Worm (Caenorhabditis elegans) whole organism, dauer: ENCODE measurements around the gene Y73F8A.1159.

Source experiments
- unc-62 ChIP-seq: sonication (generic microtip); optimal IDR thresholded peaks from 2 replicates; lab custom pipeline; 2017; ENCODE audit warnings: missing biosample characterization, missing genetic modification reagents, missing genetic modification characterization

Y73F8A.1159 gene

ce11 chrIV:15390927-15391326 is at the start of gene Y73F8A.1159:
TSS of gene Y73F8A.1159 (minus strand) at chrIV:15391027.
- TF ChIP-seq unc-62 (GFP tag; lab: Kevin White, UChicago) = no peak

ce11 chrIV:15433805-15434204 is 43.0 kb upstream of the Y73F8A.1159 start:
- TF ChIP-seq unc-62 (GFP tag; lab: Kevin White, UChicago) = no peak

- TF ChIP-seq unc-62 (GFP tag; lab: Kevin White, UChicago) = no peak
These were observed 11.7 kb upstream of the Y73F8A.1159 start for ce11 chrIV:15402565-15402964.

ce11 chrIV:15399977-15400376 is 9.2 kb upstream of the Y73F8A.1159 start, which contains the start of gene nhr-5:
TSS of gene nhr-5 (plus strand) at chrIV:15400277.
- TF ChIP-seq unc-62 (GFP tag; lab: Kevin White, UChicago) = no peak

- TF ChIP-seq unc-62 (GFP tag; lab: Kevin White, UChicago) = no peak
These were observed 7.8 kb upstream of the Y73F8A.1159 start for ce11 chrIV:15398643-15399042.

- no peak for TF ChIP-seq unc-62 (GFP tag; lab: Kevin White, UChicago)
These were observed 4.5 kb upstream of the Y73F8A.1159 start for ce11 chrIV:15395260-15395844.

- TF ChIP-seq unc-62 (GFP tag; lab: Kevin White, UChicago) = no peak
These were observed 3.8 kb upstream of the Y73F8A.1159 start for ce11 chrIV:15394544-15395125.

ce11 chrIV:15393186-15393585 is 2.4 kb upstream of the Y73F8A.1159 start:
- TF ChIP-seq unc-62 (GFP tag; lab: Kevin White, UChicago) = no peak

- TF ChIP-seq unc-62 (GFP tag; lab: Kevin White, UChicago) = no peak
These were observed 722 bp upstream of the Y73F8A.1159 start for ce11 chrIV:15391549-15391948.

- no peak for TF ChIP-seq unc-62 (GFP tag; lab: Kevin White, UChicago)
These were observed 5.6 kb downstream of the Y73F8A.1159 start for ce11 chrIV:15385181-15385580.

ce11 chrIV:15382539-15382938 is 8.3 kb downstream of the Y73F8A.1159 start:
- TF ChIP-seq unc-62 (GFP tag; lab: Kevin White, UChicago) = no peak

ce11 chrIV:15381826-15382225 is 9.0 kb downstream of the Y73F8A.1159 start:
- no peak for TF ChIP-seq unc-62 (GFP tag; lab: Kevin White, UChicago)

ce11 chrIV:15378160-15378559 is 12.7 kb downstream of the Y73F8A.1159 start, which contains the start of gene Y73F8A.20:
TSS of gene Y73F8A.20 (plus strand) at chrIV:15378460.
- no peak for TF ChIP-seq unc-62 (GFP tag; lab: Kevin White, UChicago)

- TF ChIP-seq unc-62 (GFP tag; lab: Kevin White, UChicago) = no peak
These were observed 13.4 kb downstream of the Y73F8A.1159 start for ce11 chrIV:15377473-15377872.

ce11 chrIV:15361884-15362283 is 28.9 kb downstream of the Y73F8A.1159 start:
- TF ChIP-seq unc-62 (GFP tag; lab: Kevin White, UChicago) = no peak

- no peak for TF ChIP-seq unc-62 (GFP tag; lab: Kevin White, UChicago)
These were observed 29.6 kb downstream of the Y73F8A.1159 start, which contains the start of gene cpna-4 for ce11 chrIV:15361244-15361643. TSS of gene cpna-4 (plus strand) at chrIV:15361544.
